Worm (Caenorhabditis elegans): Measurements from ENCODE around the gene ard-1.

- no peak for TF ChIP-seq B0035.1 (tag; optimal IDR thresholded peaks at IDR 0.05)
- TF ChIP-seq ama-1 (optimal IDR thresholded peaks at IDR 0.05) = no peak
- TF ChIP-seq ama-1 (GFP tag; optimal IDR thresholded peaks at IDR 0.05) = no peak
- TF ChIP-seq ztf-26 (tag; optimal IDR thresholded peaks at IDR 0.05) = no peak
- TF ChIP-seq snpc-1.3 (tag; optimal IDR thresholded peaks at IDR 0.05; ENCODE audit: insufficient read depth) = no peak
- no peak for TF ChIP-seq gei-17 (GFP tag; optimal IDR thresholded peaks at IDR 0.05)
- no peak for TF ChIP-seq egl-18 (GFP tag; IDR thresholded peaks at IDR 0.05)
- no peak for TF ChIP-seq somi-1 (GFP tag; optimal IDR thresholded peaks at IDR 0.05)
- TF ChIP-seq atf-7 (tag; optimal IDR thresholded peaks at IDR 0.05) = no peak
- no peak for TF ChIP-seq T26A5.8 (tag; optimal IDR thresholded peaks at IDR 0.05)
Measured at ce11 chrIV:11164831-11165230, 33.8 kb downstream of the ard-1 start, which contains the start of gene C08F8.6.

All from whole organism, young adult.